Worm (Caenorhabditis elegans) whole organism, early embryonic: ENCODE data around the gene lips-11.

Source experiments
- B0310.2 ChIP-seq: sonication (generic microtip); optimal IDR thresholded peaks from 2 replicates; lab custom pipeline; 2016; ENCODE audit warnings: mild to moderate bottlenecking, missing genetic modification characterization, missing compliant biosample characterization
- F13C5.2 ChIP-seq: sonication (generic microtip); optimal IDR thresholded peaks from 2 replicates; lab custom pipeline; 2017; ENCODE audit warnings: mild to moderate bottlenecking, missing genetic modification characterization, inconsistent platforms, missing compliant biosample characterization
- aly-1 ChIP-seq: sonication (generic microtip); optimal IDR thresholded peaks from 2 replicates; lab custom pipeline; 2016; ENCODE audit warnings: missing genetic modification characterization, missing compliant biosample characterization
- ama-1 ChIP-seq: fragments of 150-350 bp; optimal IDR thresholded peaks from 2 replicates; lab custom pipeline; 2014
- ceh-13 ChIP-seq: fragments of 200-800 bp; sonication (Bioruptor generic); optimal IDR thresholded peaks from 2 replicates; lab custom pipeline; 2018; ENCODE audit warnings: mild to moderate bottlenecking, missing genetic modification characterization, missing compliant biosample characterization
- ceh-36 ChIP-seq: sonication (generic microtip); optimal IDR thresholded peaks from 2 replicates; lab custom pipeline; 2016; ENCODE audit warnings: missing genetic modification characterization, inconsistent platforms, missing compliant biosample characterization
- ets-7 ChIP-seq: sonication (generic microtip); optimal IDR thresholded peaks from 2 replicates; lab custom pipeline; 2016; ENCODE audit warnings: missing genotype, missing genetic modification characterization, missing compliant biosample characterization
- flt-1 ChIP-seq: fragments of 200-800 bp; sonication (Bioruptor generic); IDR thresholded peaks from 2 replicates; pipeline ENCODE4 v1.3.6; 2022; ENCODE audit warnings: missing genetic modification characterization, missing compliant biosample characterization
- hmbx-1 ChIP-seq: sonication (generic microtip); optimal IDR thresholded peaks from 2 replicates; lab custom pipeline; 2016; ENCODE audit warnings: mild to moderate bottlenecking, missing genetic modification characterization, missing compliant biosample characterization
- hmg-4 ChIP-seq: fragments of 200-800 bp; sonication (Bioruptor generic); optimal IDR thresholded peaks from 2 replicates; lab custom pipeline; 2018; ENCODE audit warnings: mild to moderate bottlenecking, missing genetic modification characterization, missing compliant biosample characterization
- hnd-1 ChIP-seq: sonication (generic microtip); optimal IDR thresholded peaks from 2 replicates; lab custom pipeline; 2016; ENCODE audit warnings: missing genetic modification characterization, missing compliant biosample characterization
- pes-1 ChIP-seq: fragments of 200-800 bp; sonication (Bioruptor generic); IDR thresholded peaks from 2 replicates; pipeline ENCODE4 v1.3.6; 2022; ENCODE audit warnings: missing genetic modification reagents, missing genetic modification characterization, missing compliant biosample characterization
- scrt-1 ChIP-seq: fragments of 200-800 bp; sonication (Bioruptor generic); IDR thresholded peaks from 2 replicates; pipeline ENCODE4 v1.3.6; 2022; ENCODE audit warnings: missing genetic modification characterization, missing compliant biosample characterization
- sea-1 ChIP-seq: fragments of 200-800 bp; sonication (Bioruptor generic); conservative IDR thresholded peaks from 2 replicates; pipeline ENCODE4 v1.3.6; 2022; ENCODE audit warnings: missing genetic modification characterization, missing compliant biosample characterization
- tbx-11 ChIP-seq: fragments of 200-800 bp; sonication (Bioruptor generic); IDR thresholded peaks from 2 replicates; pipeline ENCODE4 v1.3.6; 2022; ENCODE audit warnings: missing genetic modification characterization, missing compliant biosample characterization
- tbx-37 ChIP-seq: fragments of 200-800 bp; sonication (Bioruptor generic); conservative IDR thresholded peaks from 2 replicates; pipeline ENCODE4 v1.3.6; 2022; ENCODE audit warnings: missing genetic modification reagents, missing genetic modification characterization, missing compliant biosample characterization
- tra-4 ChIP-seq: sonication (generic microtip); optimal IDR thresholded peaks from 2 replicates; lab custom pipeline; 2017; ENCODE audit warnings: missing genetic modification characterization, missing compliant biosample characterization

The lips-11 gene

DNA sequence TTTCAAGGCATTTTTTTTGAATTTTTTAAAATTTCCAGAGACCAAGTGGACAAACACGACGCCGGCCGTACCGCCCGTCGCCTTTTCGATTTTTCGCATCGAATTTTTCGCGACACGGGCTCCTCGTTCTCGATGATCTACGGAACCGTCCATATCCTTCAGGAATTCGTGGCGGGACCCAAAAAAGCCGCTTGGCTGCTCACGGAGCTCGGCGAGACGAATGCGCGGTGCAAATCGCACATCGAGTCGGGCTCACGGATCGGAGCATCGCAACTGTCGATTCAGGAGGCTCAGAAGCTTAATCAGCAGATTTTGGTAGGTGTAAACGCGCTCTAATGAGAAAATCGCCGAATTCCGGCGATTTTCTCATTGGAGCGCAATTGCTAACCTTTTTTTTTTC, 21.0 kb upstream of the lips-11 start:
- TF ChIP-seq F13C5.2 (tag; lab: Kevin White, UChicago) (no peak), ama-1 (lab: Kevin White, UChicago) (no peak), flt-1 (GFP tag; lab: Robert Waterston, UW) (no peak), ets-7 (no peak), tra-4 (tag; lab: Kevin White, UChicago) (no peak), B0310.2 (tag; lab: Kevin White, UChicago) (no peak), tbx-37 (GFP tag; lab: Robert Waterston, UW) (no peak)

DNA sequence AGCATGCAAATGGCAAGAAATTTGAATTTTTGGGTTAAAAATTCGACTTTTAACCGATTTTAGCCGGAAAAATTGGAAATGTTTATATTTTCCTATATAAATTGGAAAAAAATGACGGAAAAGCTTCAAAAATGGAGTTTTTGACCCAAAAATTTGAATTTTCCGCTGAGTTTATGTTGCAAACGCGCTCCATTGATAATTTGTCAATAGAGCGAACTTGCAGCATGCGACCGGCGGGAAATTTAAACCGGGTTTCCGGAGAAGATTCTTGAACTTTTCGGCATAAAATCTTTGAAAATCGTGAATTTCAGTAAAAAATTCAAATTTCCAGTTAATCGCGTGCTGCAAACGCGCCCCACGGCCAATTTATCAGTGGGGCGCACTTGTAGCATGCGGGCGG, 20.6 kb upstream of the lips-11 start:
- TF ChIP-seq pes-1 (no peak), ceh-36 (tag; lab: Kevin White, UChicago) (no peak), ama-1 (lab: Kevin White, UChicago) (no peak), hmbx-1 (tag; lab: Kevin White, UChicago) (no peak), tra-4 (tag; lab: Kevin White, UChicago) (no peak), hmg-4 (GFP tag; lab: Kevin White, UChicago) (no peak), flt-1 (GFP tag; lab: Robert Waterston, UW) (no peak), scrt-1 (GFP tag; lab: Robert Waterston, UW) (no peak), F13C5.2 (tag; lab: Kevin White, UChicago) (no peak)

- TF ChIP-seq F13C5.2 (tag; lab: Kevin White, UChicago) (no peak), tra-4 (tag; lab: Kevin White, UChicago) (no peak), tbx-11 (GFP tag; lab: Robert Waterston, UW) (no peak), aly-1 (tag; lab: Kevin White, UChicago) (no peak), flt-1 (GFP tag; lab: Robert Waterston, UW) (no peak), hmbx-1 (tag; lab: Kevin White, UChicago) (no peak), pes-1 (no peak), hmg-4 (GFP tag; lab: Kevin White, UChicago) (no peak), hnd-1 (no peak)
Measured at ce11 chrII:1130241-1130640, 19.4 kb upstream of the lips-11 start.

- TF ChIP-seq tbx-11 (GFP tag; lab: Robert Waterston, UW) (no peak), scrt-1 (GFP tag; lab: Robert Waterston, UW) (no peak), hmbx-1 (tag; lab: Kevin White, UChicago) (no peak), ceh-13 (GFP tag; lab: Kevin White, UChicago) (no peak), hnd-1 (no peak), hmg-4 (GFP tag; lab: Kevin White, UChicago) (no peak), pes-1 (no peak), sea-1 (GFP tag; lab: Robert Waterston, UW) (no peak), ceh-36 (tag; lab: Kevin White, UChicago) (no peak), F13C5.2 (tag; lab: Kevin White, UChicago) (no peak), ama-1 (lab: Kevin White, UChicago) (no peak), tbx-37 (GFP tag; lab: Robert Waterston, UW) (no peak), aly-1 (tag; lab: Kevin White, UChicago) (no peak), ets-7 (no peak)
Measured at ce11 chrII:1127676-1128075, 16.9 kb upstream of the lips-11 start, which contains the start of gene taf-6.1. Gene taf-6.1 (plus strand): TSS chrII:1127976.

DNA sequence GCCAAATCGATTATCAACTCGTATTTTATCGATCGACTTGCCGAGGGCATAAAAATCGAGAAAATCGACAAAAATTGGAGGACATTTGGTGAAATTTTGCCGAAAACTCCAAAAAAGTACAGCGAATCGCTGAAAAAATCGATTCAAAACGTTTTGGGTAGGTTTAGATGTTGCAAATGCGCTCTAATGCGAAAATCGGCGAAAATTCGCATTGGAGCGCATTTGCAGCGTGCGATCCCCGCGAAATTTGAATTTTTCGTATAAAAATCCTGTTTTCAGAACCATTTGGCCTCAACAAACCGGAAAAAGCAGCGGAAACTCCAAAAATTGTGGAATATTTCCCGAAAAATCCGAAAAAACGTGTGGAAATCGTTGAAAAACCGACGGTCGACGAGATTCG, 15.7 kb upstream of the lips-11 start:
- TF ChIP-seq ceh-36 (tag; lab: Kevin White, UChicago) (no peak), hnd-1 (no peak), ama-1 (lab: Kevin White, UChicago) (no peak), tbx-37 (GFP tag; lab: Robert Waterston, UW) (no peak), flt-1 (GFP tag; lab: Robert Waterston, UW) (no peak), ets-7 (no peak), sea-1 (GFP tag; lab: Robert Waterston, UW) (no peak), hmbx-1 (tag; lab: Kevin White, UChicago) (no peak), hmg-4 (GFP tag; lab: Kevin White, UChicago) (no peak), aly-1 (tag; lab: Kevin White, UChicago) (no peak)

DNA sequence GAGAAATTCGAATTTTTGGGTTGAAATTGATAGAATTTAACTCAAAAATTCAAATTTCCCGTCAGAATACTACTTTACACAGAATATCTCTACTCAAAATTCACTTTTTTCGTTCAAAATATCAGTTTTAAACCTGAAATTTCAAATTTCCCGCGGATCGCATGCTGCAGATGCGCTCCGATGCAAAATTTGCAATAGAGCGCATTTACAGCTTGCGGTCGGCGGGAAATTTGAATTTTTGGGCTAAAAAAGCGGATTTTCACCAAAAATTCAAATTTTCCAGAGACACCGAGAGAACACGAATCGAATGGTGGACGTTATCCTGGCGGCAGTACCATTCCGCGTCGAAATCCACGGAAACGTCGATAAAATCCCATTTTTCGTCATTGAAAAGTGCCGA, 14.0 kb upstream of the lips-11 start:
- no peak for TF ChIP-seq aly-1 (tag; lab: Kevin White, UChicago)

ce11 chrII:1123208-1123607, 12.4 kb upstream of the lips-11 start, which contains the start of the genes sut-1 and eri-3:
Gene sut-1 (minus strand): TSS chrII:1123265.
Gene eri-3 (plus strand): TSS chrII:1123534.
- no peak for TF ChIP-seq flt-1 (GFP tag; lab: Robert Waterston, UW)

- TF ChIP-seq hmg-4 (GFP tag; lab: Kevin White, UChicago) (no peak), sea-1 (GFP tag; lab: Robert Waterston, UW) (no peak), ceh-36 (tag; lab: Kevin White, UChicago) (no peak), scrt-1 (GFP tag; lab: Robert Waterston, UW) (no peak), flt-1 (GFP tag; lab: Robert Waterston, UW) (no peak), hmbx-1 (tag; lab: Kevin White, UChicago) (no peak), ama-1 (lab: Kevin White, UChicago) (no peak), hnd-1 (no peak), F13C5.2 (tag; lab: Kevin White, UChicago) (no peak), pes-1 (no peak), ets-7 (no peak), tra-4 (tag; lab: Kevin White, UChicago) (no peak), aly-1 (tag; lab: Kevin White, UChicago) (no peak)
Measured at ce11 chrII:1117992-1118729, 7.4 kb upstream of the lips-11 start, which contains the start of gene lips-13. Gene lips-13 (minus strand): TSS chrII:1118042.
